Worm (Caenorhabditis elegans) whole organism, L4/young adult: ENCODE results near the gene C25E10.4.

Experiments used
- W03F9.2 ChIP-seq: fragments of 150-350 bp; optimal IDR thresholded peaks from 2 replicates; lab custom pipeline; 2014; ENCODE audit warnings: missing biosample characterization, missing genetic modification characterization
- him-1 ChIP-seq: sonication (generic microtip); optimal IDR thresholded peaks from 2 replicates; lab custom pipeline; 2016; ENCODE audit warnings: missing genotype, missing genetic modification reagents, missing genetic modification characterization, missing compliant biosample characterization

DNA sequence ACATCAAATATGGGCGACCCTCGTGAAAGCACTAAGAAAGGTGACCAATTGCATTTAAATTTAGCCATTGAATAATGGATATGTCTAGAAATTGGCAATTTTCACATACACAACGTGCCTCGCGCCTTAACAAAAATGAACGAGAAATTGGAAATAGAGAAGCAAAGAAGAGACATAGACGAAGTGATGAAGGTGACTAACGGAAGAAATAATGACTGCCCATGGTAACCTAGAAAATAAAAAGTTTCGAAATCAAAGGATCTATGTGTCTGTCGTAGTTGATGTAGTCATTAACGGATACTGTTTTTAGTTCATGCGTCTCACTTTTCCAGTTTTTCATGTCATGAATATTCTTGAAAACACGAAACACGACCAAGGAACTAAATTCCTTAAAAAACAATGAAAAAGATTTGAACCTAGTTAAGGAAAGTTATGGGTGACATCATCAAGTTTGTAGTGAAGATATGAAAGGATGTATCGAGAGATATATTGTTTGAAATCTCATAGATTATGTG lies 44.8 kb downstream of the C25E10.4 start:
- TF ChIP-seq him-1 (tag; lab: Kevin White, UChicago) (no peak), W03F9.2 (tag; lab: Kevin White, UChicago) (no peak)
